Fruit fly (Drosophila melanogaster) whole organism, prepupa: ENCODE data around the gene Dok.

Experiments
- Blimp-1 ChIP-seq: fragments of 200-800 bp; sonication (Bioruptor generic); optimal IDR thresholded peaks from 3 replicates; lab custom pipeline; 2017; ENCODE audit warnings: missing biosample characterization, missing genetic modification characterization, mild to moderate bottlenecking, moderate library complexity, missing genetic modification reagents
- CG10631 ChIP-seq: fragments of 200-800 bp; sonication (Bioruptor generic); optimal IDR thresholded peaks from 2 replicates; lab custom pipeline; 2016; ENCODE audit warnings: missing biosample characterization, missing genetic modification characterization
- CG10669 ChIP-seq: fragments of 200-800 bp; sonication (Bioruptor generic); optimal IDR thresholded peaks from 3 replicates; lab custom pipeline; 2018; ENCODE audit warnings: missing biosample characterization, mild to moderate bottlenecking, missing genetic modification characterization, moderate library complexity
- CG11762 ChIP-seq: fragments of 200-800 bp; sonication (Bioruptor generic); optimal IDR thresholded peaks from 3 replicates; lab custom pipeline; 2016; ENCODE audit warnings: missing biosample characterization, missing genetic modification characterization; ENCODE audit not compliant: insufficient read depth
- CG11902 ChIP-seq: fragments of 200-800 bp; sonication (Bioruptor generic); optimal IDR thresholded peaks from 3 replicates; lab custom pipeline; 2016; ENCODE audit warnings: missing biosample characterization, missing genetic modification characterization
- CG15336 ChIP-seq: fragments of 200-800 bp; sonication (Bioruptor generic); IDR thresholded peaks from 2 replicates; pipeline ENCODE4 v1.3.6; 2022; ENCODE audit warnings: missing biosample characterization, missing genetic modification characterization
- CG16779 ChIP-seq: fragments of 200-800 bp; sonication (Bioruptor generic); optimal IDR thresholded peaks from 3 replicates; lab custom pipeline; 2017; ENCODE audit warnings: missing biosample characterization, mild to moderate bottlenecking, missing genetic modification characterization
- CG31627 ChIP-seq: fragments of 200-800 bp; sonication (Bioruptor generic); optimal IDR thresholded peaks from 3 replicates; lab custom pipeline; 2016; ENCODE audit warnings: missing biosample characterization, missing genetic modification characterization
- CG32006 ChIP-seq: fragments of 200-800 bp; sonication (Bioruptor generic); optimal IDR thresholded peaks from 3 replicates; lab custom pipeline; 2017; ENCODE audit warnings: missing biosample characterization, mild to moderate bottlenecking, missing genetic modification characterization
- CG4318 ChIP-seq: fragments of 200-800 bp; sonication (Bioruptor generic); optimal IDR thresholded peaks from 3 replicates; lab custom pipeline; 2017; ENCODE audit warnings: missing biosample characterization, mild to moderate bottlenecking, missing genetic modification characterization
- CG6163 ChIP-seq: fragments of 200-800 bp; sonication (Bioruptor generic); IDR thresholded peaks from 3 replicates; pipeline ENCODE4 v1.3.6; 2022; ENCODE audit warnings: missing biosample characterization, missing genetic modification characterization
- CG6276 ChIP-seq: fragments of 200-800 bp; sonication (Bioruptor generic); optimal IDR thresholded peaks from 2 replicates; lab custom pipeline; 2017; ENCODE audit warnings: missing biosample characterization, mild to moderate bottlenecking, missing genetic modification characterization
- CG6792 ChIP-seq: fragments of 200-800 bp; sonication (Bioruptor generic); optimal IDR thresholded peaks from 3 replicates; lab custom pipeline; 2016; ENCODE audit warnings: missing biosample characterization, missing genetic modification characterization
- CG6808 ChIP-seq: fragments of 200-800 bp; sonication (Bioruptor generic); optimal IDR thresholded peaks from 3 replicates; lab custom pipeline; 2017; ENCODE audit warnings: missing biosample characterization, missing genetic modification characterization, mild to moderate bottlenecking, moderate library complexity, missing genetic modification reagents
- CG6854 ChIP-seq: fragments of 200-800 bp; sonication (Bioruptor generic); optimal IDR thresholded peaks from 2 replicates; lab custom pipeline; 2017; ENCODE audit warnings: missing biosample characterization, mild to moderate bottlenecking, missing genetic modification characterization
- CG7368 ChIP-seq: fragments of 200-800 bp; sonication (Bioruptor generic); optimal IDR thresholded peaks from 3 replicates; lab custom pipeline; 2016; ENCODE audit warnings: missing biosample characterization, missing genetic modification characterization
- CG8119 ChIP-seq: fragments of 200-800 bp; sonication (Bioruptor generic); IDR thresholded peaks from 3 replicates; pipeline ENCODE4 v1.3.6; 2022; ENCODE audit warnings: missing biosample characterization, missing genetic modification characterization
- CG8319 ChIP-seq: fragments of 200-800 bp; sonication (Bioruptor generic); optimal IDR thresholded peaks from 3 replicates; lab custom pipeline; 2016; ENCODE audit warnings: missing biosample characterization, missing genetic modification characterization
- CG8632 ChIP-seq: fragments of 200-800 bp; sonication (Bioruptor generic); optimal IDR thresholded peaks from 3 replicates; lab custom pipeline; 2016; ENCODE audit warnings: missing biosample characterization, missing genetic modification characterization
- CG9139 ChIP-seq: fragments of 200-800 bp; sonication (Bioruptor generic); optimal IDR thresholded peaks from 3 replicates; lab custom pipeline; 2017; ENCODE audit warnings: missing biosample characterization, mild to moderate bottlenecking, missing genetic modification characterization
- Eip75B ChIP-seq: fragments of 200-800 bp; sonication (Bioruptor generic); optimal IDR thresholded peaks from 3 replicates; lab custom pipeline; 2016; ENCODE audit warnings: missing biosample characterization, missing genetic modification characterization
- Eip78C ChIP-seq: fragments of 200-800 bp; sonication (Bioruptor generic); peaks from one replicate; lab custom pipeline; 2016; ENCODE audit warnings: missing biosample characterization, missing genetic modification characterization
- Eip93F ChIP-seq: fragments of 200-800 bp; sonication (Bioruptor generic); optimal IDR thresholded peaks from 2 replicates; lab custom pipeline; 2016; ENCODE audit warnings: missing biosample characterization, mild to moderate bottlenecking, missing genetic modification characterization
- Ets21C ChIP-seq: fragments of 200-800 bp; sonication (Bioruptor generic); optimal IDR thresholded peaks from 3 replicates; lab custom pipeline; 2016; ENCODE audit warnings: missing biosample characterization, missing genetic modification characterization
- Ets96B ChIP-seq: fragments of 200-800 bp; optimal IDR thresholded peaks from 2 replicates; lab custom pipeline; 2019; ENCODE audit warnings: missing biosample characterization, mild to moderate bottlenecking, missing genetic modification characterization, moderate library complexity
- Gug ChIP-seq: fragments of 200-800 bp; sonication (Bioruptor generic); IDR thresholded peaks from 2 replicates; pipeline ENCODE4 v1.3.6; 2022; ENCODE audit warnings: missing biosample characterization, missing genetic modification characterization
- Hr38 ChIP-seq: sonication (Bioruptor generic); optimal IDR thresholded peaks from 2 replicates; lab custom pipeline; 2016; ENCODE audit warnings: missing biosample characterization, missing genetic modification characterization
- Hr39 ChIP-seq: fragments of 200-800 bp; sonication (Bioruptor generic); optimal IDR thresholded peaks from 2 replicates; lab custom pipeline; 2016; ENCODE audit warnings: missing biosample characterization, missing genetic modification characterization
- Hr4 ChIP-seq: fragments of 200-800 bp; sonication (Bioruptor generic); optimal IDR thresholded peaks from 3 replicates; lab custom pipeline; 2016; ENCODE audit warnings: missing biosample characterization, missing genetic modification characterization
- Lpt ChIP-seq: fragments of 200-800 bp; sonication (Bioruptor generic); optimal IDR thresholded peaks from 3 replicates; lab custom pipeline; 2016; ENCODE audit warnings: missing biosample characterization, missing genetic modification characterization
- Met ChIP-seq: fragments of 200-800 bp; sonication (Bioruptor generic); optimal IDR thresholded peaks from 3 replicates; lab custom pipeline; 2016; ENCODE audit warnings: missing biosample characterization, missing genetic modification characterization
- Sox102F ChIP-seq: fragments of 200-800 bp; sonication (Bioruptor generic); optimal IDR thresholded peaks from 2 replicates; lab custom pipeline; 2016; ENCODE audit warnings: missing biosample characterization, mild to moderate bottlenecking, missing genetic modification characterization
- Sox14 ChIP-seq: fragments of 200-800 bp; sonication (Bioruptor generic); optimal IDR thresholded peaks from 3 replicates; lab custom pipeline; 2016; ENCODE audit warnings: missing biosample characterization, missing genetic modification characterization
- Sox15 ChIP-seq: fragments of 200-800 bp; sonication (Bioruptor generic); optimal IDR thresholded peaks from 3 replicates; lab custom pipeline; 2016; ENCODE audit warnings: missing biosample characterization, missing genetic modification characterization
- achi ChIP-seq: fragments of 200-800 bp; sonication (Bioruptor generic); optimal IDR thresholded peaks from 3 replicates; lab custom pipeline; 2016; ENCODE audit warnings: missing biosample characterization, missing genetic modification characterization
- acj6 ChIP-seq: fragments of 200-800 bp; sonication (Bioruptor generic); optimal IDR thresholded peaks from 3 replicates; lab custom pipeline; 2016; ENCODE audit warnings: missing biosample characterization, missing genetic modification characterization
- cyc ChIP-seq: fragments of 200-800 bp; sonication (Bioruptor generic); optimal IDR thresholded peaks from 3 replicates; lab custom pipeline; 2016; ENCODE audit warnings: missing biosample characterization, missing genetic modification characterization
- eg ChIP-seq: fragments of 200-800 bp; sonication (Bioruptor generic); IDR thresholded peaks from 3 replicates; pipeline ENCODE4 v1.3.6; 2022; ENCODE audit warnings: missing biosample characterization, missing genetic modification characterization
- fd59A ChIP-seq: fragments of 200-800 bp; sonication (Bioruptor generic); optimal IDR thresholded peaks from 2 replicates; lab custom pipeline; 2017; ENCODE audit warnings: missing biosample characterization, mild to moderate bottlenecking, missing genetic modification characterization, missing genetic modification reagents
- fd85E ChIP-seq: fragments of 200-800 bp; sonication (Bioruptor generic); optimal IDR thresholded peaks from 3 replicates; lab custom pipeline; 2016; ENCODE audit warnings: missing biosample characterization, missing genetic modification characterization
- fkh ChIP-seq: fragments of 200-800 bp; sonication (Bioruptor generic); optimal IDR thresholded peaks from 3 replicates; lab custom pipeline; 2017; ENCODE audit warnings: missing biosample characterization, mild to moderate bottlenecking, missing genetic modification characterization, moderate library complexity
- lz ChIP-seq: fragments of 200-800 bp; sonication (Bioruptor generic); optimal IDR thresholded peaks from 3 replicates; lab custom pipeline; 2016; ENCODE audit warnings: missing biosample characterization, missing genetic modification characterization
- net ChIP-seq: fragments of 200-800 bp; sonication (Bioruptor generic); optimal IDR thresholded peaks from 3 replicates; lab custom pipeline; 2016; ENCODE audit warnings: missing biosample characterization, missing genetic modification characterization
- spab ChIP-seq: fragments of 200-800 bp; sonication (Bioruptor generic); optimal IDR thresholded peaks from 2 replicates; lab custom pipeline; 2017; ENCODE audit warnings: missing biosample characterization, mild to moderate bottlenecking, missing genetic modification characterization, missing genetic modification reagents
- ss ChIP-seq, 2 experiments: fragments of 200-800 bp; sonication (Bioruptor generic); optimal IDR thresholded peaks; 2 replicates in 1 of 2; 3 replicates in 1 of 2; lab custom pipeline; 2017 to 2018; ENCODE audit warnings: mild to moderate bottlenecking in 2 of 2, missing biosample characterization in 2 of 2, missing genetic modification characterization in 2 of 2, moderate library complexity in 1 of 2

The Dok gene

DNA sequence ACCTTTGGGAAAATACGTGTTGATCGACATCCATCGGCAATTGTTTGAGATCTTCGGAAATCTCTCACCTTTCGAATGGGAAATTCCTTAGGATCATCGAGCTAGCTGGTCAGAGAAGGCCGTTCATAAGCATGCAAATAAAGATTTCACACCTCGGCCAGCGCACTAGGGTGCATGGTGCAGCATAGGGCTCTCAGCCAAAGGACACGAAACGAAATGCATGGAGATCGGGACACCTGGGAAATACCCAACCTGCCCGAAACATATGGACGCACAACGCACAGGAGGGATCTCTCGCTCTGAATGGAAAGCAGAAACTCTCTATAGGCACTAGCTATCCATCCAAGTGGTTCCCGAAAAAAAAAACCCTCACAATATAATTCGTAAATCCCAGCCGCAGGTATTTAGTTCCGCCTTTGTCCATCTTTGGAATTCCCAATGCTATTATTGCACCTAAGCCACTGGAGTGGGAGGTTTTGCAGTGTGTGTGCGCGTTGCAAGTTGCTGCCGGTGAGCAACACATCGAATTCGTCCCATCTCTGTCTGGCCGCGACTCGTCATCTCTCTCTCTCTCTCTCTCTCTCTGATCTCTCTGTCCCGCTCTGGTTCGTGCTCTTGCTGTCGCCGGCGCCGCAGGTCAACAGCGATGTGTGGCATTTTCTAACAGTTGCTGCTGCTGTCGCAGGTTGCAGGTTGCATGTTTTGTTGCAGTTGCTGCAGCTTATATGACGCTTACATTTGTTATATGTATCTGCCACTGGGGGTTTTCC, 3.4 kb upstream of the Dok start:
- TF ChIP-seq CG15336 (GFP tag; lab: Robert Waterston, UW) (0 out of 2 replicates have a peak, but pooled peaks have one; percentile 7), Sox15 (GFP tag; lab: Kevin White, UChicago) (no peak), fkh (peak; percentile 10), Hr38 (GFP tag; lab: Kevin White, UChicago) (no peak), CG6808 (no peak)

dm6 chrX:7321829-7322228, 2.2 kb upstream of the Dok start:
- no peak for TF ChIP-seq CG10631 (GFP tag; lab: Kevin White, UChicago)
- no peak for TF ChIP-seq Blimp-1
- TF ChIP-seq CG16779, result no peak
- TF ChIP-seq fkh, result peak; percentile 3

dm6 chrX:7324816-7325246, 817 bp downstream of the Dok start:
- TF ChIP-seq CG9139 (GFP tag; lab: Kevin White, UChicago) (peak; percentile 97), CG31627 (GFP tag; lab: Kevin White, UChicago) (peak; percentile 91), CG6792 (GFP tag; lab: Kevin White, UChicago) (peak; percentile 98), Eip78C (GFP tag; lab: Kevin White, UChicago) (peak; percentile 99), Met (GFP tag; lab: Kevin White, UChicago) (peak; percentile 97), CG32006 (peak; percentile 98), Gug (GFP tag; lab: Robert Waterston, UW) (peak; percentile 97), CG8632 (GFP tag; lab: Kevin White, UChicago) (peak; percentile 98), CG11762 (GFP tag; lab: Kevin White, UChicago) (peak; percentile 96), CG10669 (GFP tag; lab: Kevin White, UChicago) (peak; percentile 97), Lpt (GFP tag; lab: Kevin White, UChicago) (peak; percentile 98), CG8119 (peak; percentile 99), CG6163 (GFP tag; lab: Robert Waterston, UW) (peak; percentile 98), Hr39 (peak; percentile 89), net (GFP tag; lab: Kevin White, UChicago) (peak; percentile 98), CG11902 (peak; percentile 88), fkh (peak; percentile 78), Eip93F (peak; percentile 94), Ets21C (GFP tag; lab: Kevin White, UChicago) (peak; percentile 88), Sox14 (GFP tag; lab: Kevin White, UChicago) (peak; percentile 95), eg (GFP tag; lab: Robert Waterston, UW) (peak; percentile 99), Ets96B (tag; lab: Kevin White, UChicago) (peak; percentile 98), lz (GFP tag; lab: Kevin White, UChicago) (peak; percentile 96), CG6808 (peak; percentile 98), CG6276 (GFP tag; lab: Kevin White, UChicago) (peak; percentile 98), CG4318 (peak; percentile 93), fd59A (GFP tag; lab: Kevin White, UChicago) (peak; percentile 96), CG7368 (peak; percentile 96), CG10631 (GFP tag; lab: Kevin White, UChicago) (peak; percentile 97), Blimp-1 (peak; percentile 91), acj6 (GFP tag; lab: Kevin White, UChicago) (peak; percentile 97), spab (GFP tag; lab: Kevin White, UChicago) (peak; percentile 97), CG6854 (GFP tag; lab: Kevin White, UChicago) (peak; percentile 95), fd85E (GFP tag; lab: Kevin White, UChicago) (peak; percentile 92), Hr38 (GFP tag; lab: Kevin White, UChicago) (no peak), ss (GFP tag; optimal IDR thresholded peaks at IDR 0.05; lab: Kevin White, UChicago) (peak; percentile 98 to 99), CG8319 (GFP tag; lab: Kevin White, UChicago) (peak; percentile 94), achi (GFP tag; lab: Kevin White, UChicago) (peak; percentile 97), CG15336 (GFP tag; lab: Robert Waterston, UW) (peak; percentile 99), Hr4 (GFP tag; lab: Kevin White, UChicago) (peak; percentile 96), cyc (GFP tag; lab: Kevin White, UChicago) (peak; percentile 94), Sox102F (peak; percentile 96), Eip75B (GFP tag; lab: Kevin White, UChicago) (peak; percentile 97), CG16779 (peak; percentile 97), Sox15 (GFP tag; lab: Kevin White, UChicago) (peak; percentile 93)
